Worm (Caenorhabditis elegans) whole organism, L2 larva: ENCODE results near the gene nhr-153.

Experiments
- C34F6.9 ChIP-seq: fragments of 150-350 bp; optimal IDR thresholded peaks from 2 replicates; lab custom pipeline; 2014; ENCODE audit warnings: missing biosample characterization, missing genetic modification characterization
- F13H6.1 ChIP-seq: sonication (generic microtip); optimal IDR thresholded peaks from 2 replicates; lab custom pipeline; 2016; ENCODE audit warnings: missing genetic modification characterization, missing compliant biosample characterization
- R02D3.7 ChIP-seq: fragments of 150-350 bp; optimal IDR thresholded peaks from 2 replicates; lab custom pipeline; 2014; ENCODE audit warnings: missing biosample characterization, missing genetic modification characterization
- ama-1 ChIP-seq: fragments of 150-350 bp; optimal IDR thresholded peaks from 2 replicates; lab custom pipeline; 2018; ENCODE audit warnings: inconsistent platforms
- ceh-16 ChIP-seq: fragments of 150-350 bp; optimal IDR thresholded peaks from 2 replicates; lab custom pipeline; 2014; ENCODE audit warnings: missing biosample characterization, missing genetic modification characterization
- ceh-82 ChIP-seq: fragments of 150-350 bp; optimal IDR thresholded peaks from 2 replicates; lab custom pipeline; 2014; ENCODE audit warnings: missing biosample characterization, missing genetic modification characterization
- crh-2 ChIP-seq: sonication (generic microtip); optimal IDR thresholded peaks from 2 replicates; lab custom pipeline; 2017; ENCODE audit warnings: missing biosample characterization, missing genetic modification characterization
- dmd-4 ChIP-seq: sonication (generic microtip); optimal IDR thresholded peaks from 2 replicates; lab custom pipeline; 2017; ENCODE audit warnings: missing biosample characterization, missing genetic modification characterization
- egl-27 ChIP-seq: sonication (generic microtip); optimal IDR thresholded peaks from 3 replicates; lab custom pipeline; 2017; ENCODE audit warnings: missing biosample characterization, missing genetic modification reagents, missing genetic modification characterization
- fos-1 ChIP-seq: fragments of 150-350 bp; optimal IDR thresholded peaks from 2 replicates; lab custom pipeline; 2014; ENCODE audit warnings: missing biosample characterization, missing genetic modification characterization
- gmeb-1 ChIP-seq: fragments of 150-350 bp; optimal IDR thresholded peaks from 2 replicates; lab custom pipeline; 2014; ENCODE audit warnings: missing biosample characterization, missing genetic modification characterization
- lsy-2 ChIP-seq, 2 experiments: fragments of 150-350 bp in 1 of 2; sonication (generic microtip) in 1 of 2; optimal IDR thresholded peaks; 2 replicates each; lab custom pipeline; 2014 to 2017; ENCODE audit warnings: missing biosample characterization in 2 of 2, missing genetic modification characterization in 2 of 2
- mab-5 ChIP-seq: fragments of 150-350 bp; optimal IDR thresholded peaks from 2 replicates; lab custom pipeline; 2014; ENCODE audit warnings: missing biosample characterization, missing genetic modification characterization
- mbf-1 ChIP-seq: sonication (generic microtip); optimal IDR thresholded peaks from 2 replicates; lab custom pipeline; 2017; ENCODE audit warnings: missing biosample characterization, missing genetic modification characterization
- nhr-10 ChIP-seq: sonication (generic microtip); optimal IDR thresholded peaks from 2 replicates; lab custom pipeline; 2017; ENCODE audit warnings: missing biosample characterization, missing genetic modification characterization
- nhr-129 ChIP-seq: fragments of 150-350 bp; optimal IDR thresholded peaks from 2 replicates; lab custom pipeline; 2014; ENCODE audit warnings: missing biosample characterization, missing genetic modification characterization
- nhr-23 ChIP-seq: fragments of 150-350 bp; optimal IDR thresholded peaks from 2 replicates; lab custom pipeline; 2014; ENCODE audit warnings: missing biosample characterization, missing genetic modification reagents, missing genetic modification characterization
- nhr-25 ChIP-seq: fragments of 150-350 bp; sonication (generic microtip); optimal IDR thresholded peaks from 3 replicates; lab custom pipeline; 2014; ENCODE audit warnings: missing biosample characterization, missing genetic modification characterization
- sem-4 ChIP-seq: fragments of 150-350 bp; optimal IDR thresholded peaks from 2 replicates; lab custom pipeline; 2014; ENCODE audit warnings: missing biosample characterization, missing genetic modification reagents, missing genetic modification characterization
- skn-1 ChIP-seq: sonication (generic microtip); optimal IDR thresholded peaks from 2 replicates; lab custom pipeline; 2017; ENCODE audit warnings: missing biosample characterization, missing genetic modification characterization
- sma-3 ChIP-seq: sonication (generic microtip); optimal IDR thresholded peaks from 2 replicates; lab custom pipeline; 2016; ENCODE audit warnings: missing genetic modification reagents, missing genetic modification characterization, missing compliant biosample characterization
- sma-9 ChIP-seq, 2 experiments: fragments of 150-350 bp in 1 of 2; sonication (generic microtip) in 1 of 2; optimal IDR thresholded peaks; 2 replicates each; lab custom pipeline; 2014 to 2016; ENCODE audit warnings: missing genetic modification characterization in 2 of 2, mild to moderate bottlenecking in 1 of 2, missing biosample characterization in 1 of 2, missing compliant biosample characterization in 1 of 2, missing genetic modification reagents in 1 of 2, moderate library complexity in 1 of 2
- snpc-4 ChIP-seq: fragments of 150-350 bp; optimal IDR thresholded peaks from 2 replicates; lab custom pipeline; 2014; ENCODE audit warnings: missing biosample characterization, missing genetic modification characterization
- unc-55 ChIP-seq: fragments of 150-350 bp; sonication (generic microtip); optimal IDR thresholded peaks from 3 replicates; lab custom pipeline; 2014; ENCODE audit warnings: missing biosample characterization, missing genetic modification reagents, missing genetic modification characterization
- unc-62 ChIP-seq: fragments of 150-350 bp; optimal IDR thresholded peaks from 2 replicates; lab custom pipeline; 2014; ENCODE audit warnings: missing biosample characterization, missing genetic modification reagents, missing genetic modification characterization
- ztf-1 ChIP-seq: fragments of 200-800 bp; sonication (Bioruptor generic); conservative IDR thresholded peaks from 2 replicates; pipeline ENCODE4 v1.3.6; 2022; ENCODE audit warnings: missing genetic modification characterization, missing compliant biosample characterization

nhr-153 gene

ce11 chrV:12094030-12094429, 10.0 kb upstream of the nhr-153 start, which contains the start of gene nhr-208:
nhr-208 (plus strand) TSS chrV:12094317.
- no peak for TF ChIP-seq R02D3.7 (tag; lab: Kevin White, UChicago)
- no peak for TF ChIP-seq sem-4 (tag; lab: Kevin White, UChicago)
- TF ChIP-seq sma-9 (GFP tag; optimal IDR thresholded peaks at IDR 0.05; lab: Kevin White, UChicago) = peak; percentile 11
- TF ChIP-seq sma-9 (tag; optimal IDR thresholded peaks at IDR 0.05; lab: Kevin White, UChicago) = no peak
- TF ChIP-seq fos-1 (tag; lab: Kevin White, UChicago) = peak; percentile 11
- no peak for TF ChIP-seq ztf-1 (GFP tag; lab: Robert Waterston, UW)
- TF ChIP-seq, all 48 proteins: peak for 2

ce11 chrV:12095865-12096264, 8.2 kb upstream of the nhr-153 start, which contains the start of gene nhr-207:
nhr-207 (plus strand) TSS chrV:12096146.
- TF ChIP-seq sma-9 (GFP tag; optimal IDR thresholded peaks at IDR 0.05; lab: Kevin White, UChicago) (peak; percentile 60), sma-9 (tag; optimal IDR thresholded peaks at IDR 0.05; lab: Kevin White, UChicago) (no peak), sma-3 (GFP tag; lab: Kevin White, UChicago) (no peak), mbf-1 (tag; lab: Kevin White, UChicago) (no peak), fos-1 (tag; lab: Kevin White, UChicago) (peak; percentile 72), nhr-129 (tag; lab: Kevin White, UChicago) (peak; percentile 9)
- TF ChIP-seq, all 48 proteins: peak for 3

ce11 chrV:12098123-12098522, 5.9 kb upstream of the nhr-153 start, which contains the start of gene nhr-209:
nhr-209 (plus strand) TSS chrV:12098149.
- no peak for TF ChIP-seq mab-5 (tag; lab: Kevin White, UChicago)
- no peak for TF ChIP-seq egl-27
- no peak for TF ChIP-seq unc-62 (GFP tag; lab: Kevin White, UChicago)
- no peak for TF ChIP-seq dmd-4
- TF ChIP-seq ceh-16 (tag; lab: Kevin White, UChicago) = no peak
- no peak for TF ChIP-seq mbf-1 (tag; lab: Kevin White, UChicago)
- TF ChIP-seq sma-9 (GFP tag; optimal IDR thresholded peaks at IDR 0.05; lab: Kevin White, UChicago) = no peak
- no peak for TF ChIP-seq sma-9 (tag; optimal IDR thresholded peaks at IDR 0.05; lab: Kevin White, UChicago)
- no peak for TF ChIP-seq nhr-23 (tag; lab: Kevin White, UChicago)
- no peak for TF ChIP-seq F13H6.1
- no peak for TF ChIP-seq ceh-82 (tag; lab: Kevin White, UChicago)
- no peak for TF ChIP-seq skn-1 (tag; lab: Kevin White, UChicago)
- no peak for TF ChIP-seq gmeb-1
- TF ChIP-seq snpc-4 = no peak
- no peak for TF ChIP-seq ama-1 (lab: Kevin White, UChicago)
- TF ChIP-seq nhr-10 (tag; lab: Kevin White, UChicago) = no peak
- TF ChIP-seq ztf-1 (GFP tag; lab: Robert Waterston, UW) = no peak

- TF ChIP-seq crh-2 (peak; percentile 42), nhr-129 (tag; lab: Kevin White, UChicago) (peak; percentile 25), sma-9 (GFP tag; optimal IDR thresholded peaks at IDR 0.05; lab: Kevin White, UChicago) (peak; percentile 72), sma-9 (tag; optimal IDR thresholded peaks at IDR 0.05; lab: Kevin White, UChicago) (no peak), mbf-1 (tag; lab: Kevin White, UChicago) (no peak), fos-1 (tag; lab: Kevin White, UChicago) (peak; percentile 23), nhr-25 (tag; lab: Kevin White, UChicago) (peak; percentile 22), gmeb-1 (no peak), unc-55 (GFP tag; lab: Kevin White, UChicago) (peak; percentile 74), nhr-23 (tag; lab: Kevin White, UChicago) (no peak), lsy-2 (tag; optimal IDR thresholded peaks at IDR 0.05; lab: Kevin White, UChicago) (peak in 1 of 2 experiments; percentile 50), skn-1 (tag; lab: Kevin White, UChicago) (peak; percentile 45), C34F6.9 (peak; percentile 65)
Observed at ce11 chrV:12100794-12101343, 3.2 kb upstream of the nhr-153 start, which contains the start of gene nhr-154. nhr-154 (plus strand) TSS chrV:12101293.

ce11 chrV:12106841-12107240, 2.8 kb downstream of the nhr-153 start, which contains the start of gene nhr-136:
nhr-136 (plus strand) TSS chrV:12107141.
- TF ChIP-seq ztf-1 (GFP tag; lab: Robert Waterston, UW) (no peak), nhr-129 (tag; lab: Kevin White, UChicago) (peak; percentile 21), crh-2 (no peak)

ce11 chrV:12111452-12111851, 7.4 kb downstream of the nhr-153 start, which contains the start of gene lhpp-1:
lhpp-1 (minus strand) TSS chrV:12111805.
- TF ChIP-seq mbf-1 (tag; lab: Kevin White, UChicago) (no peak), unc-55 (GFP tag; lab: Kevin White, UChicago) (peak; percentile 29), nhr-129 (tag; lab: Kevin White, UChicago) (peak; percentile 50)
